Worm (Caenorhabditis elegans) whole organism, early embryonic: Measurements from ENCODE around the gene F18H3.4.

Source experiments
- B0310.2 ChIP-seq: sonication (generic microtip); optimal IDR thresholded peaks from 2 replicates; lab custom pipeline; 2016; ENCODE audit warnings: mild to moderate bottlenecking, missing genetic modification characterization, missing compliant biosample characterization
- F13C5.2 ChIP-seq: sonication (generic microtip); optimal IDR thresholded peaks from 2 replicates; lab custom pipeline; 2017; ENCODE audit warnings: mild to moderate bottlenecking, missing genetic modification characterization, inconsistent platforms, missing compliant biosample characterization
- aly-1 ChIP-seq: sonication (generic microtip); optimal IDR thresholded peaks from 2 replicates; lab custom pipeline; 2016; ENCODE audit warnings: missing genetic modification characterization, missing compliant biosample characterization
- ama-1 ChIP-seq: fragments of 150-350 bp; optimal IDR thresholded peaks from 2 replicates; lab custom pipeline; 2014
- ceh-13 ChIP-seq: fragments of 200-800 bp; sonication (Bioruptor generic); optimal IDR thresholded peaks from 2 replicates; lab custom pipeline; 2018; ENCODE audit warnings: mild to moderate bottlenecking, missing genetic modification characterization, missing compliant biosample characterization
- flt-1 ChIP-seq: fragments of 200-800 bp; sonication (Bioruptor generic); IDR thresholded peaks from 2 replicates; pipeline ENCODE4 v1.3.6; 2022; ENCODE audit warnings: missing genetic modification characterization, missing compliant biosample characterization
- hmg-4 ChIP-seq: fragments of 200-800 bp; sonication (Bioruptor generic); optimal IDR thresholded peaks from 2 replicates; lab custom pipeline; 2018; ENCODE audit warnings: mild to moderate bottlenecking, missing genetic modification characterization, missing compliant biosample characterization
- hnd-1 ChIP-seq: sonication (generic microtip); optimal IDR thresholded peaks from 2 replicates; lab custom pipeline; 2016; ENCODE audit warnings: missing genetic modification characterization, missing compliant biosample characterization
- pes-1 ChIP-seq: fragments of 200-800 bp; sonication (Bioruptor generic); IDR thresholded peaks from 2 replicates; pipeline ENCODE4 v1.3.6; 2022; ENCODE audit warnings: missing genetic modification reagents, missing genetic modification characterization, missing compliant biosample characterization
- sea-1 ChIP-seq: fragments of 200-800 bp; sonication (Bioruptor generic); conservative IDR thresholded peaks from 2 replicates; pipeline ENCODE4 v1.3.6; 2022; ENCODE audit warnings: missing genetic modification characterization, missing compliant biosample characterization
- tbx-37 ChIP-seq: fragments of 200-800 bp; sonication (Bioruptor generic); conservative IDR thresholded peaks from 2 replicates; pipeline ENCODE4 v1.3.6; 2022; ENCODE audit warnings: missing genetic modification reagents, missing genetic modification characterization, missing compliant biosample characterization

DNA sequence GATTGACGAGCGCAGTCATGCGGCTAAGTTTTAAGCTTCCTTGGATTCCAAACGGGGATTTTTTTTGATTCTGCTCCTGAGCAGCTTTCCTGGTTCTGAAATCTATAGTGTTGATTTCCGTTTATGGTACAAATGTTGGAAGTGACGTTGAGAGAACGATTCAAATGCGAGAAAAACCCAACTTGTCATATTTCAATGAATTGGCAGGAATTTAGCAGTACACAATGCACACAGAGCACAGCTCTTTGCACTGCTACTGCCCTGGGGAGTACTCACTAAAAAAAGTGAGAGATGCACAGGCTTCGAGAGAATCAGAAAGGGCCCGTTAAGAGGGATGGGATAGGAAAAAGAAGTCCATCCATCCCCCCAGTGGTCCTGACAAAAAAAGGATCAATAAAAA is 28.3 kb upstream of the F18H3.4 start, which contains the start of gene sad-1:
- TF ChIP-seq aly-1 (tag; lab: Kevin White, UChicago), result no peak
- no peak for TF ChIP-seq pes-1
- TF ChIP-seq F13C5.2, result no peak
- no peak for TF ChIP-seq flt-1
- no peak for TF ChIP-seq ama-1 (lab: Kevin White, UChicago)
- no peak for TF ChIP-seq tbx-37
- no peak for TF ChIP-seq hmg-4
- TF ChIP-seq hnd-1, result no peak
- TF ChIP-seq B0310.2 (tag; lab: Kevin White, UChicago), result no peak
- no peak for TF ChIP-seq ceh-13 (GFP tag; lab: Kevin White, UChicago)
- no peak for TF ChIP-seq sea-1 (GFP tag; lab: Robert Waterston, UW)
